Worm (Caenorhabditis elegans) whole organism, midembryonic: Measurements from ENCODE around the gene nspc-5.

Experiments used
- T22C8.4 ChIP-seq: fragments of 200-800 bp; sonication (Bioruptor generic); IDR thresholded peaks from 2 replicates; pipeline ENCODE4 v1.3.6; 2022; ENCODE audit warnings: missing genetic modification characterization, missing compliant biosample characterization
- cog-1 ChIP-seq: sonication (generic microtip); optimal IDR thresholded peaks from 2 replicates; lab custom pipeline; 2016; ENCODE audit warnings: missing genetic modification characterization, missing compliant biosample characterization
- flt-1 ChIP-seq: fragments of 200-800 bp; sonication (Bioruptor generic); IDR thresholded peaks from 2 replicates; pipeline ENCODE4 v1.3.6; 2022; ENCODE audit warnings: missing genetic modification characterization, missing compliant biosample characterization
- klf-2 ChIP-seq: fragments of 200-800 bp; sonication (Bioruptor generic); conservative IDR thresholded peaks from 2 replicates; pipeline ENCODE4 v1.3.6; 2022; ENCODE audit warnings: missing genetic modification reagents, missing genetic modification characterization, missing compliant biosample characterization
- med-1 ChIP-seq: sonication (generic microtip); optimal IDR thresholded peaks from 2 replicates; lab custom pipeline; 2017; ENCODE audit warnings: missing genetic modification characterization, mild to moderate bottlenecking, missing compliant biosample characterization, antibody characterized with exemption, missing genetic modification reagents; ENCODE audit not compliant: insufficient read depth
- ref-1 ChIP-seq: fragments of 200-800 bp; sonication (Bioruptor generic); conservative IDR thresholded peaks from 2 replicates; pipeline ENCODE4 v1.3.6; 2022; ENCODE audit warnings: missing genetic modification reagents, missing genetic modification characterization, missing compliant biosample characterization
- tab-1 ChIP-seq: fragments of 200-800 bp; sonication (Bioruptor generic); IDR thresholded peaks from 2 replicates; pipeline ENCODE4 v1.3.6; 2022; ENCODE audit warnings: missing genetic modification characterization, missing compliant biosample characterization
- ztf-23 ChIP-seq: fragments of 200-800 bp; sonication (Bioruptor generic); IDR thresholded peaks from 2 replicates; pipeline ENCODE4 v1.3.6; 2022; ENCODE audit warnings: missing genetic modification reagents, missing genetic modification characterization, missing compliant biosample characterization
- ztf-29 ChIP-seq: fragments of 200-800 bp; sonication (Bioruptor generic); IDR thresholded peaks from 2 replicates; pipeline ENCODE4 v1.3.6; 2022; ENCODE audit warnings: missing genetic modification reagents, missing genetic modification characterization, missing compliant biosample characterization

Gene nspc-5

ce11 chrX:8585837-8586236 lies 47.3 kb downstream of the nspc-5 start, which contains the start of gene F18E9.3:
TSS of gene F18E9.3 (plus strand) at chrX:8586147.
- TF ChIP-seq klf-2 (GFP tag; lab: Robert Waterston, UW) (no peak), ztf-23 (no peak), ref-1 (GFP tag; lab: Robert Waterston, UW) (no peak), T22C8.4 (GFP tag; lab: Robert Waterston, UW) (no peak), flt-1 (GFP tag; lab: Robert Waterston, UW) (no peak), tab-1 (GFP tag; lab: Robert Waterston, UW) (no peak), ztf-29 (no peak), med-1 (GFP tag; lab: Kevin White, UChicago) (no peak), cog-1 (tag; lab: Kevin White, UChicago) (no peak)
